Worm (Caenorhabditis elegans) whole organism, young adult: ENCODE data around the gene K02D10.4.

Source experiments
- B0035.1 ChIP-seq: sonication (generic microtip); optimal IDR thresholded peaks from 2 replicates; lab custom pipeline; 2016; ENCODE audit warnings: missing genetic modification characterization, mild to moderate bottlenecking, missing compliant biosample characterization, missing genotype, missing genetic modification reagents
- B0336.3 ChIP-seq: fragments of 200-800 bp; sonication (Bioruptor generic); IDR thresholded peaks from 2 replicates; pipeline ENCODE4 v1.3.6; 2022; ENCODE audit warnings: missing genetic modification characterization, missing compliant biosample characterization
- D2030.7 ChIP-seq: fragments of 200-800 bp; sonication (Bioruptor generic); IDR thresholded peaks from 2 replicates; pipeline ENCODE4 v1.3.6; 2022; ENCODE audit warnings: missing genetic modification reagents, missing genetic modification characterization, missing compliant biosample characterization
- F39B2.1 ChIP-seq: fragments of 200-800 bp; sonication (Bioruptor generic); IDR thresholded peaks from 2 replicates; pipeline ENCODE4 v1.3.6; 2022; ENCODE audit warnings: missing genetic modification reagents, missing genetic modification characterization, missing compliant biosample characterization
- K11D2.4 ChIP-seq: fragments of 200-800 bp; sonication (Bioruptor generic); IDR thresholded peaks from 2 replicates; pipeline ENCODE4 v1.3.6; 2022; ENCODE audit warnings: missing genetic modification reagents, missing genetic modification characterization, missing compliant biosample characterization
- K12H6.12 ChIP-seq: fragments of 200-800 bp; sonication (Bioruptor generic); optimal IDR thresholded peaks from 2 replicates; lab custom pipeline; 2018; ENCODE audit warnings: mild to moderate bottlenecking, missing genetic modification characterization, missing compliant biosample characterization
- T26A5.8 ChIP-seq: sonication (generic microtip); optimal IDR thresholded peaks from 2 replicates; lab custom pipeline; 2016; ENCODE audit warnings: missing genetic modification characterization, missing compliant biosample characterization
- Y56A3A.18 ChIP-seq: fragments of 200-800 bp; sonication (Bioruptor generic); IDR thresholded peaks from 2 replicates; pipeline ENCODE4 v1.3.6; 2022; ENCODE audit warnings: missing genetic modification reagents, missing genetic modification characterization, missing compliant biosample characterization
- Y79H2A.3 ChIP-seq: fragments of 200-800 bp; sonication (Bioruptor generic); conservative IDR thresholded peaks from 2 replicates; pipeline ENCODE4 v1.3.6; 2022; ENCODE audit warnings: missing genetic modification reagents, missing genetic modification characterization, missing compliant biosample characterization
- Y95B8A.8 ChIP-seq: fragments of 200-800 bp; sonication (Bioruptor generic); IDR thresholded peaks from 2 replicates; pipeline ENCODE4 v1.3.6; 2022; ENCODE audit warnings: missing genetic modification reagents, missing genetic modification characterization, missing compliant biosample characterization
- ZK185.1 ChIP-seq: sonication (generic microtip); optimal IDR thresholded peaks from 2 replicates; lab custom pipeline; 2016; ENCODE audit warnings: mild to moderate bottlenecking, missing genetic modification characterization, missing compliant biosample characterization; ENCODE audit not compliant: poor library complexity, severe bottlenecking
- akir-1 ChIP-seq: fragments of 200-800 bp; sonication (Bioruptor generic); optimal IDR thresholded peaks from 2 replicates; lab custom pipeline; 2018; ENCODE audit warnings: mild to moderate bottlenecking, missing genetic modification characterization, moderate library complexity, missing compliant biosample characterization
- atf-7 ChIP-seq: sonication (generic microtip); optimal IDR thresholded peaks from 2 replicates; lab custom pipeline; 2017; ENCODE audit warnings: mild to moderate bottlenecking, missing genetic modification characterization, missing compliant biosample characterization
- attf-3 ChIP-seq: fragments of 200-800 bp; sonication (Bioruptor generic); conservative IDR thresholded peaks from 2 replicates; pipeline ENCODE4 v1.3.6; 2022; ENCODE audit warnings: missing genetic modification reagents, missing genetic modification characterization, missing compliant biosample characterization
- attf-5 ChIP-seq: fragments of 200-800 bp; sonication (Bioruptor generic); optimal IDR thresholded peaks from 2 replicates; lab custom pipeline; 2018; ENCODE audit warnings: mild to moderate bottlenecking, missing genetic modification characterization, missing compliant biosample characterization
- bed-1 ChIP-seq: fragments of 200-800 bp; sonication (Bioruptor generic); IDR thresholded peaks from 2 replicates; pipeline ENCODE4 v1.3.6; 2022; ENCODE audit warnings: missing genetic modification reagents, missing genetic modification characterization, missing compliant biosample characterization
- bed-2 ChIP-seq: fragments of 200-800 bp; sonication (Bioruptor generic); IDR thresholded peaks from 2 replicates; pipeline ENCODE4 v1.3.6; 2022; ENCODE audit warnings: missing genetic modification reagents, missing genetic modification characterization, missing compliant biosample characterization
- dox-1 ChIP-seq: fragments of 200-800 bp; sonication (Bioruptor generic); IDR thresholded peaks from 2 replicates; pipeline ENCODE4 v1.3.6; 2022; ENCODE audit warnings: missing genetic modification reagents, missing genetic modification characterization, missing compliant biosample characterization
- egrh-3 ChIP-seq: fragments of 200-800 bp; sonication (Bioruptor generic); IDR thresholded peaks from 2 replicates; pipeline ENCODE4 v1.3.6; 2022; ENCODE audit warnings: missing genetic modification reagents, missing genetic modification characterization, missing compliant biosample characterization
- gei-17 ChIP-seq: fragments of 200-800 bp; sonication (Bioruptor generic); optimal IDR thresholded peaks from 2 replicates; lab custom pipeline; 2018; ENCODE audit warnings: mild to moderate bottlenecking, missing genetic modification characterization, missing compliant biosample characterization
- hlh-12 ChIP-seq: sonication (generic microtip); optimal IDR thresholded peaks from 2 replicates; lab custom pipeline; 2016; ENCODE audit warnings: missing genetic modification characterization, missing compliant biosample characterization
- hmg-1.2 ChIP-seq: fragments of 200-800 bp; sonication (Bioruptor generic); IDR thresholded peaks from 2 replicates; pipeline ENCODE4 v1.3.6; 2022; ENCODE audit warnings: missing genetic modification reagents, missing genetic modification characterization, missing compliant biosample characterization
- lag-1 ChIP-seq: fragments of 200-800 bp; sonication (Bioruptor generic); IDR thresholded peaks from 2 replicates; pipeline ENCODE4 v1.3.6; 2022; ENCODE audit warnings: missing genetic modification reagents, missing genetic modification characterization, missing compliant biosample characterization
- let-526 ChIP-seq: fragments of 200-800 bp; sonication (Bioruptor generic); IDR thresholded peaks from 2 replicates; pipeline ENCODE4 v1.3.6; 2022; ENCODE audit warnings: missing genetic modification reagents, missing genetic modification characterization, missing compliant biosample characterization
- let-607 ChIP-seq, 2 experiments: fragments of 200-800 bp in 1 of 2; sonication (Bioruptor generic) in 1 of 2; sonication (generic microtip) in 1 of 2; optimal IDR thresholded peaks; 2 replicates each; lab custom pipeline; 2016 to 2018; ENCODE audit warnings: mild to moderate bottlenecking in 2 of 2, missing compliant biosample characterization in 2 of 2, missing genetic modification characterization in 2 of 2, moderate library complexity in 2 of 2, missing genotype in 1 of 2
- lin-40 ChIP-seq: sonication (generic microtip); optimal IDR thresholded peaks from 2 replicates; lab custom pipeline; 2016; ENCODE audit warnings: missing genetic modification characterization, mild to moderate bottlenecking, missing compliant biosample characterization, missing genotype, missing genetic modification reagents
- lin-54 ChIP-seq: fragments of 200-800 bp; sonication (Bioruptor generic); optimal IDR thresholded peaks from 2 replicates; lab custom pipeline; 2018; ENCODE audit warnings: mild to moderate bottlenecking, missing genetic modification characterization, missing compliant biosample characterization
- lir-1 ChIP-seq: fragments of 200-800 bp; sonication (Bioruptor generic); conservative IDR thresholded peaks from 2 replicates; pipeline ENCODE4 v1.3.6; 2022; ENCODE audit warnings: missing genetic modification reagents, missing genetic modification characterization, missing compliant biosample characterization
- madf-6 ChIP-seq: fragments of 200-800 bp; sonication (Bioruptor generic); IDR thresholded peaks from 2 replicates; pipeline ENCODE4 v1.3.6; 2022; ENCODE audit warnings: missing genetic modification reagents, missing genetic modification characterization, missing compliant biosample characterization
- nfyb-1 ChIP-seq: fragments of 200-800 bp; sonication (Bioruptor generic); IDR thresholded peaks from 2 replicates; pipeline ENCODE4 v1.3.6; 2022; ENCODE audit warnings: missing genetic modification reagents, missing genetic modification characterization, missing compliant biosample characterization
- pbrm-1 ChIP-seq: fragments of 200-800 bp; sonication (Bioruptor generic); IDR thresholded peaks from 2 replicates; pipeline ENCODE4 v1.3.6; 2022; ENCODE audit warnings: missing genetic modification reagents, missing genetic modification characterization, missing compliant biosample characterization
- rcor-1 ChIP-seq: fragments of 200-800 bp; sonication (Bioruptor generic); IDR thresholded peaks from 2 replicates; pipeline ENCODE4 v1.3.6; 2022; ENCODE audit warnings: missing genetic modification reagents, missing genetic modification characterization, missing compliant biosample characterization
- snpc-1.1 ChIP-seq: sonication (generic microtip); optimal IDR thresholded peaks from 2 replicates; lab custom pipeline; 2017; ENCODE audit warnings: missing genetic modification characterization, mild to moderate bottlenecking, missing compliant biosample characterization, antibody characterized with exemption, moderate library complexity, missing genotype, missing genetic modification reagents; ENCODE audit not compliant: insufficient read depth
- snpc-4 ChIP-seq, 5 experiments: fragments of 150-350 bp in 1 of 5; sonication (generic microtip) in 4 of 5; optimal IDR thresholded peaks; 2 replicates each; lab custom pipeline; 2014 to 2018; ENCODE audit warnings: missing genetic modification characterization in 5 of 5, missing biosample characterization in 3 of 5, antibody characterized with exemption in 2 of 5, mild to moderate bottlenecking in 2 of 5, missing compliant biosample characterization in 2 of 5, missing genotype in 2 of 5, moderate library complexity in 2 of 5, missing genetic modification reagents in 1 of 5
- somi-1 ChIP-seq: fragments of 200-800 bp; sonication (Bioruptor generic); optimal IDR thresholded peaks from 2 replicates; lab custom pipeline; 2018; ENCODE audit warnings: mild to moderate bottlenecking, missing genetic modification characterization, missing compliant biosample characterization
- tbp1 ChIP-seq: fragments of 200-800 bp; sonication (Bioruptor generic); optimal IDR thresholded peaks from 2 replicates; lab custom pipeline; 2018; ENCODE audit warnings: mild to moderate bottlenecking, missing genetic modification characterization, missing compliant biosample characterization
- zfh-2 ChIP-seq: fragments of 200-800 bp; sonication (Bioruptor generic); conservative IDR thresholded peaks from 2 replicates; pipeline ENCODE4 v1.3.6; 2022; ENCODE audit warnings: missing genetic modification reagents, missing genetic modification characterization, missing compliant biosample characterization
- ztf-18 ChIP-seq: sonication (generic microtip); optimal IDR thresholded peaks from 2 replicates; lab custom pipeline; 2016; ENCODE audit warnings: missing genotype, mild to moderate bottlenecking, missing genetic modification characterization, missing compliant biosample characterization
- ztf-26 ChIP-seq: sonication (generic microtip); optimal IDR thresholded peaks from 2 replicates; lab custom pipeline; 2017; ENCODE audit warnings: missing genetic modification characterization, missing compliant biosample characterization
- ztf-28 ChIP-seq: fragments of 200-800 bp; sonication (Bioruptor generic); IDR thresholded peaks from 2 replicates; pipeline ENCODE4 v1.3.6; 2022; ENCODE audit warnings: missing genetic modification reagents, missing genetic modification characterization, missing compliant biosample characterization

The K02D10.4 gene

DNA sequence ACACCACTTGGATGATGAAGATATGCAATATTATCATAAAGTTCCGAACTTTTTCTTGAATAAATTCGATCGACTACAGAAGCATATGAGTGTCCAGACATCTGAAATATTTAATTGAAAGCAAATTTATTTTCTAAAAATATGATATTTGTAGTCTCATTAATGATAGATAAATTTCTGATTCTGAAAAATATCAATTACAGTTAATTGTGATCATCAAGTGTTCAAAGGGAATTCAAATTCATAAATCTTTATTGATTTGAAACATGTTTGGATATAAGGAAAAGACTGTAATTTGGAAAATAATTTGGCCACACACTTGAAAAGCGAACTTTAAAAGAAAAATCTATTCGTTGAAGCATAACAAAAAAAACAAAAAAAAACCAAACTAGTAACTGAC is 27.4 kb upstream of the K02D10.4 start, which contains the start of gene F54F2.7:
Gene F54F2.7 (minus strand): TSS at position 101 of the 400 bp plus-strand sequence.
- TF ChIP-seq F39B2.1 (no peak), ZK185.1 (tag; lab: Kevin White, UChicago) (no peak), D2030.7 (GFP tag; lab: Robert Waterston, UW) (no peak), gei-17 (GFP tag; lab: Kevin White, UChicago) (no peak), bed-1 (no peak), ztf-28 (GFP tag; lab: Robert Waterston, UW) (no peak), Y79H2A.3 (no peak), lin-54 (no peak)

- TF ChIP-seq Y95B8A.8 (GFP tag; lab: Robert Waterston, UW) (0 out of 2 replicates have a peak, but pooled peaks have one; percentile 51), Y56A3A.18 (GFP tag; lab: Robert Waterston, UW) (0 out of 2 replicates have a peak, but pooled peaks have one; percentile 35), hlh-12 (tag; lab: Kevin White, UChicago) (no peak), dox-1 (GFP tag; lab: Robert Waterston, UW) (0 out of 2 replicates have a peak, but pooled peaks have one; percentile 11)
Measured at ce11 chrIII:8805815-8806214, 26.0 kb upstream of the K02D10.4 start.

ce11 chrIII:8801864-8802818 is 22.3 kb upstream of the K02D10.4 start:
- TF ChIP-seq dox-1 (GFP tag; lab: Robert Waterston, UW) (peak; percentile 88), snpc-4 (GFP tag; optimal IDR thresholded peaks at IDR 0.05; lab: Kevin White, UChicago) (no peak), snpc-4 (tag; optimal IDR thresholded peaks at IDR 0.05; lab: Kevin White, UChicago) (peak; percentile 49 to 76 (median 74)), nfyb-1 (GFP tag; lab: Robert Waterston, UW) (peak; percentile 88), T26A5.8 (tag; lab: Kevin White, UChicago) (no peak), K11D2.4 (GFP tag; lab: Robert Waterston, UW) (peak; percentile 74; the same call in 1 of the 2 replicates), atf-7 (tag; lab: Kevin White, UChicago) (peak; percentile 98), lir-1 (GFP tag; lab: Robert Waterston, UW) (peak; percentile 49; the same call in 1 of the 2 replicates), ztf-18 (tag; lab: Kevin White, UChicago) (peak; percentile 77), K12H6.12 (tag; lab: Kevin White, UChicago) (peak; percentile 98), attf-5 (GFP tag; lab: Kevin White, UChicago) (peak; percentile 97), Y56A3A.18 (GFP tag; lab: Robert Waterston, UW) (0 out of 2 replicates have a peak, but pooled peaks have one; percentile 21), bed-2 (0 out of 2 replicates have a peak, but pooled peaks have one; percentile 23), rcor-1 (GFP tag; lab: Robert Waterston, UW) (peak; percentile 33; the same call in 1 of the 2 replicates), let-607 (tag; optimal IDR thresholded peaks at IDR 0.05; lab: Kevin White, UChicago) (peak; percentile 87 to 92), hmg-1.2 (peak; percentile 91), attf-3 (GFP tag; lab: Robert Waterston, UW) (peak; percentile 17; the same call in 1 of the 2 replicates), zfh-2 (GFP tag; lab: Robert Waterston, UW) (peak; percentile 97), tbp1 (GFP tag; lab: Kevin White, UChicago) (peak; percentile 57), ztf-26 (tag; lab: Kevin White, UChicago) (peak; percentile 84), B0035.1 (tag; lab: Kevin White, UChicago) (peak; percentile 67), egrh-3 (peak; percentile 53; the same call in 1 of the 2 replicates), let-526 (GFP tag; lab: Robert Waterston, UW) (no peak; the same call in none of the 2 replicates), lin-40 (tag; lab: Kevin White, UChicago) (peak; percentile 96), lin-54 (peak; percentile 67), pbrm-1 (GFP tag; lab: Robert Waterston, UW) (peak; percentile 79), akir-1 (GFP tag; lab: Kevin White, UChicago) (peak; percentile 70), madf-6 (GFP tag; lab: Robert Waterston, UW) (no peak), somi-1 (GFP tag; lab: Kevin White, UChicago) (peak; percentile 94), snpc-1.1 (tag; lab: Kevin White, UChicago) (peak; percentile 57), B0336.3 (GFP tag; lab: Robert Waterston, UW) (peak; percentile 94), lag-1 (GFP tag; lab: Robert Waterston, UW) (0 out of 2 replicates have a peak, but pooled peaks have one; percentile 56)
